Fruit fly (Drosophila melanogaster) whole organism, embryonic: ENCODE results near the gene CG9630.

Experiments
- CG11456 ChIP-seq: fragments of 200-800 bp; sonication (Bioruptor generic); IDR thresholded peaks from 3 replicates; pipeline ENCODE4 v1.3.6; 2022; ENCODE audit warnings: missing biosample characterization, missing genetic modification characterization
- CG1233 ChIP-seq: fragments of 200-800 bp; sonication (Bioruptor generic); optimal IDR thresholded peaks from 4 replicates; lab custom pipeline; 2018; ENCODE audit warnings: missing biosample characterization, mild to moderate bottlenecking, missing genetic modification characterization
- CG13296 ChIP-seq: fragments of 200-800 bp; sonication (Bioruptor generic); optimal IDR thresholded peaks from 3 replicates; lab custom pipeline; 2018; ENCODE audit warnings: missing biosample characterization, mild to moderate bottlenecking, missing genetic modification characterization
- CG14050 ChIP-seq: fragments of 200-800 bp; sonication (Bioruptor generic); IDR thresholded peaks from 3 replicates; pipeline ENCODE4 v1.3.6; 2022; ENCODE audit warnings: missing biosample characterization, missing genetic modification characterization
- CG14441 ChIP-seq: fragments of 200-800 bp; sonication (Bioruptor generic); IDR thresholded peaks from 2 replicates; pipeline ENCODE4 v1.3.6; 2022; ENCODE audit warnings: missing biosample characterization, missing genetic modification characterization
- CG14860 ChIP-seq: fragments of 200-800 bp; sonication (Bioruptor generic); IDR thresholded peaks from 3 replicates; pipeline ENCODE4 v1.3.6; 2022; ENCODE audit warnings: missing biosample characterization, missing genetic modification characterization; ENCODE audit not compliant: partially characterized antibody
- CG16815 ChIP-seq: fragments of 200-800 bp; sonication (Bioruptor generic); optimal IDR thresholded peaks from 3 replicates; lab custom pipeline; 2017; ENCODE audit warnings: missing biosample characterization, mild to moderate bottlenecking, missing genetic modification characterization
- CG17361 ChIP-seq: fragments of 200-800 bp; sonication (Bioruptor generic); IDR thresholded peaks from 3 replicates; pipeline ENCODE4 v1.3.6; 2022; ENCODE audit warnings: missing biosample characterization, missing genetic modification characterization
- CG17912 ChIP-seq: fragments of 200-800 bp; sonication (Bioruptor generic); optimal IDR thresholded peaks from 2 replicates; lab custom pipeline; 2018; ENCODE audit warnings: missing biosample characterization, mild to moderate bottlenecking, missing genetic modification characterization
- CG18011 ChIP-seq: fragments of 200-800 bp; sonication (Bioruptor generic); optimal IDR thresholded peaks from 2 replicates; lab custom pipeline; 2017; ENCODE audit warnings: missing biosample characterization, missing genetic modification characterization, mild to moderate bottlenecking, moderate library complexity, missing genotype
- CG32767 ChIP-seq: fragments of 200-800 bp; sonication (Bioruptor generic); IDR thresholded peaks from 2 replicates; pipeline ENCODE4 v1.3.6; 2022; ENCODE audit warnings: missing biosample characterization, missing genetic modification characterization
- CG33557 ChIP-seq: fragments of 200-800 bp; sonication (Bioruptor generic); optimal IDR thresholded peaks from 2 replicates; lab custom pipeline; 2019; ENCODE audit warnings: missing biosample characterization, mild to moderate bottlenecking, missing genetic modification characterization, moderate library complexity
- CG3838 ChIP-seq: fragments of 200-800 bp; sonication (Bioruptor generic); optimal IDR thresholded peaks from 3 replicates; lab custom pipeline; 2016; ENCODE audit warnings: missing biosample characterization, missing genetic modification characterization
- CG42726 ChIP-seq: fragments of 200-800 bp; sonication (Bioruptor generic); IDR thresholded peaks from 2 replicates; pipeline ENCODE4 v1.3.6; 2022; ENCODE audit warnings: missing biosample characterization, missing genetic modification characterization; ENCODE audit not compliant: partially characterized antibody
- CG4424 ChIP-seq: fragments of 200-800 bp; sonication (Bioruptor generic); optimal IDR thresholded peaks from 3 replicates; lab custom pipeline; 2016; ENCODE audit warnings: missing biosample characterization, missing genetic modification characterization
- CG6683 ChIP-seq: fragments of 200-800 bp; sonication (Bioruptor generic); optimal IDR thresholded peaks from 2 replicates; lab custom pipeline; 2017; ENCODE audit warnings: missing biosample characterization, mild to moderate bottlenecking, missing genetic modification characterization, missing genetic modification reagents
- CG6765 ChIP-seq: fragments of 200-800 bp; sonication (Bioruptor generic); optimal IDR thresholded peaks from 3 replicates; lab custom pipeline; 2017; ENCODE audit warnings: missing biosample characterization, mild to moderate bottlenecking, missing genetic modification characterization
- CG9437 ChIP-seq: fragments of 200-800 bp; sonication (Bioruptor generic); optimal IDR thresholded peaks from 2 replicates; lab custom pipeline; 2018; ENCODE audit warnings: missing biosample characterization, mild to moderate bottlenecking, missing genetic modification characterization
- CG9932 ChIP-seq: fragments of 200-800 bp; sonication (Bioruptor generic); IDR thresholded peaks from 2 replicates; pipeline ENCODE4 v1.3.6; 2022; ENCODE audit warnings: missing biosample characterization, missing genetic modification characterization
- CHES-1-like ChIP-seq: fragments of 200-800 bp; sonication (Bioruptor generic); optimal IDR thresholded peaks from 2 replicates; lab custom pipeline; 2016; ENCODE audit warnings: missing biosample characterization, missing genetic modification characterization
- Dref ChIP-seq: fragments of 200-800 bp; sonication (Bioruptor generic); IDR thresholded peaks from 2 replicates; pipeline ENCODE4 v1.3.6; 2022; ENCODE audit warnings: missing biosample characterization, missing genetic modification characterization
- Hmx ChIP-seq: fragments of 200-800 bp; sonication (Bioruptor generic); optimal IDR thresholded peaks from 2 replicates; lab custom pipeline; 2016; ENCODE audit warnings: missing biosample characterization, missing genetic modification characterization
- Hr78 ChIP-seq, 2 experiments: fragments of 200-800 bp in 1 of 2; fragments of >200 bp in 1 of 2; sonication (Bioruptor generic) in 1 of 2; optimal IDR thresholded peaks; 2 replicates each; lab custom pipeline; 2017 to 2019; ENCODE audit warnings: missing biosample characterization in 2 of 2, missing genetic modification characterization in 2 of 2, mild to moderate bottlenecking in 1 of 2, moderate library complexity in 1 of 2
- Jarid2 ChIP-seq: fragments of 200-800 bp; sonication (Bioruptor generic); optimal IDR thresholded peaks from 3 replicates; lab custom pipeline; 2017; ENCODE audit warnings: mild to moderate bottlenecking, missing biosample characterization, missing genetic modification reagents, missing genetic modification characterization
- Kr ChIP-seq: fragments of 200-800 bp; sonication (Bioruptor generic); optimal IDR thresholded peaks from 2 replicates; lab custom pipeline; 2017; ENCODE audit warnings: missing biosample characterization, mild to moderate bottlenecking, missing genetic modification characterization
- Lim3 ChIP-seq: fragments of 200-800 bp; sonication (Bioruptor generic); IDR thresholded peaks from 2 replicates; pipeline ENCODE4 v1.3.6; 2022; ENCODE audit warnings: missing biosample characterization, missing genetic modification characterization
- Sry-δ ChIP-seq: fragments of 200-800 bp; sonication (Bioruptor generic); optimal IDR thresholded peaks from 2 replicates; lab custom pipeline; 2016; ENCODE audit warnings: missing biosample characterization, missing genetic modification characterization
- Stat92E ChIP-seq, 3 experiments: fragments of >200 bp in 2 of 3; fragments of 200-800 bp in 1 of 3; sonication (Bioruptor generic) in 1 of 3; optimal IDR thresholded peaks; 2 replicates each; lab custom pipeline; 2017 to 2019; ENCODE audit warnings: missing biosample characterization in 3 of 3, missing genetic modification characterization in 3 of 3, mild to moderate bottlenecking in 1 of 3, moderate library complexity in 1 of 3
- Tbp ChIP-seq: fragments of >200 bp; optimal IDR thresholded peaks from 2 replicates; lab custom pipeline; 2018; ENCODE audit warnings: missing biosample characterization, missing genetic modification characterization
- ato ChIP-seq: fragments of 200-800 bp; sonication (Bioruptor generic); IDR thresholded peaks from 2 replicates; pipeline ENCODE4 v1.3.6; 2022; ENCODE audit warnings: missing biosample characterization, missing genetic modification characterization; ENCODE audit not compliant: partially characterized antibody
- az2 ChIP-seq: fragments of 200-800 bp; sonication (Bioruptor generic); optimal IDR thresholded peaks from 3 replicates; lab custom pipeline; 2016; ENCODE audit warnings: missing biosample characterization, missing genetic modification characterization
- cas ChIP-seq: fragments of 200-800 bp; sonication (Bioruptor generic); IDR thresholded peaks from 2 replicates; pipeline ENCODE4 v1.3.6; 2022; ENCODE audit warnings: missing biosample characterization, missing genetic modification characterization
- chif ChIP-seq, 2 experiments: fragments of 200-800 bp; sonication (Bioruptor generic); optimal IDR thresholded peaks; 3 replicates each; lab custom pipeline; 2016; ENCODE audit warnings: missing biosample characterization in 2 of 2, missing genetic modification characterization in 2 of 2
- chm ChIP-seq: fragments of 200-800 bp; sonication (Bioruptor generic); IDR thresholded peaks from 2 replicates; pipeline ENCODE4 v1.3.6; 2022; ENCODE audit warnings: missing biosample characterization, missing genetic modification characterization
- esg ChIP-seq: fragments of 200-800 bp; sonication (Bioruptor generic); conservative IDR thresholded peaks from 2 replicates; pipeline ENCODE4 v1.3.6; 2022; ENCODE audit warnings: missing biosample characterization, missing genetic modification characterization
- fd64A ChIP-seq: fragments of 200-800 bp; sonication (Bioruptor generic); optimal IDR thresholded peaks from 3 replicates; lab custom pipeline; 2018; ENCODE audit warnings: missing biosample characterization, mild to moderate bottlenecking, missing genetic modification characterization
- grau ChIP-seq: fragments of 200-800 bp; optimal IDR thresholded peaks from 3 replicates; lab custom pipeline; 2019; ENCODE audit warnings: missing biosample characterization, mild to moderate bottlenecking, missing genetic modification characterization, moderate library complexity
- ind ChIP-seq: fragments of 200-800 bp; sonication (Bioruptor generic); optimal IDR thresholded peaks from 3 replicates; lab custom pipeline; 2016; ENCODE audit warnings: missing biosample characterization, missing genetic modification characterization
- jing ChIP-seq: fragments of 200-800 bp; sonication (Bioruptor generic); optimal IDR thresholded peaks from 2 replicates; lab custom pipeline; 2018; ENCODE audit warnings: missing biosample characterization, mild to moderate bottlenecking, missing genetic modification characterization
- kni ChIP-seq: fragments of 200-800 bp; sonication (Bioruptor generic); optimal IDR thresholded peaks from 3 replicates; lab custom pipeline; 2017; ENCODE audit warnings: mild to moderate bottlenecking, missing biosample characterization, missing genetic modification reagents, missing genetic modification characterization
- lab ChIP-seq: fragments of 200-800 bp; sonication (Bioruptor generic); optimal IDR thresholded peaks from 3 replicates; lab custom pipeline; 2017; ENCODE audit warnings: missing biosample characterization, missing genetic modification characterization, mild to moderate bottlenecking, moderate library complexity, missing genetic modification reagents
- mld ChIP-seq: fragments of 200-800 bp; sonication (Bioruptor generic); IDR thresholded peaks from 3 replicates; pipeline ENCODE4 v1.3.6; 2022; ENCODE audit warnings: missing biosample characterization, missing genetic modification characterization; ENCODE audit not compliant: partially characterized antibody
- sd ChIP-seq: fragments of 200-800 bp; sonication (Bioruptor generic); optimal IDR thresholded peaks from 3 replicates; lab custom pipeline; 2018; ENCODE audit warnings: missing biosample characterization, mild to moderate bottlenecking, missing genetic modification characterization, moderate library complexity
- tin ChIP-seq: fragments of 200-800 bp; sonication (Bioruptor generic); optimal IDR thresholded peaks from 3 replicates; lab custom pipeline; 2016; ENCODE audit warnings: missing biosample characterization, missing genetic modification characterization
- tll ChIP-seq, 2 experiments: fragments of 200-800 bp in 1 of 2; fragments of >200 bp in 1 of 2; sonication (Bioruptor generic) in 1 of 2; optimal IDR thresholded peaks; 2 replicates each; lab custom pipeline; 2017 to 2019; ENCODE audit warnings: missing biosample characterization in 2 of 2, missing genetic modification characterization in 2 of 2, mild to moderate bottlenecking in 1 of 2, moderate library complexity in 1 of 2
- ttk ChIP-seq: fragments of 200-800 bp; sonication (Bioruptor generic); IDR thresholded peaks from 2 replicates; pipeline ENCODE4 v2.1.2; 2022; ENCODE audit warnings: missing biosample characterization, missing genetic modification characterization
- unc-4 ChIP-seq: fragments of 200-800 bp; sonication (Bioruptor generic); IDR thresholded peaks from 2 replicates; pipeline ENCODE4 v1.3.6; 2022; ENCODE audit warnings: missing biosample characterization, missing genetic modification characterization; ENCODE audit not compliant: partially characterized antibody
- vfl ChIP-seq: fragments of 200-800 bp; sonication (Bioruptor generic); optimal IDR thresholded peaks from 2 replicates; lab custom pipeline; 2016; ENCODE audit warnings: missing biosample characterization, missing genetic modification characterization
- vvl ChIP-seq: fragments of 200-800 bp; sonication (Bioruptor generic); IDR thresholded peaks from 2 replicates; pipeline ENCODE4 v1.3.6; 2022; ENCODE audit warnings: missing biosample characterization, missing genetic modification characterization
- zen2 ChIP-seq: fragments of 200-800 bp; sonication (Bioruptor generic); IDR thresholded peaks from 3 replicates; pipeline ENCODE4 v1.3.6; 2022; ENCODE audit warnings: missing biosample characterization, missing genetic modification characterization; ENCODE audit not compliant: partially characterized antibody

The CG9630 gene

DNA sequence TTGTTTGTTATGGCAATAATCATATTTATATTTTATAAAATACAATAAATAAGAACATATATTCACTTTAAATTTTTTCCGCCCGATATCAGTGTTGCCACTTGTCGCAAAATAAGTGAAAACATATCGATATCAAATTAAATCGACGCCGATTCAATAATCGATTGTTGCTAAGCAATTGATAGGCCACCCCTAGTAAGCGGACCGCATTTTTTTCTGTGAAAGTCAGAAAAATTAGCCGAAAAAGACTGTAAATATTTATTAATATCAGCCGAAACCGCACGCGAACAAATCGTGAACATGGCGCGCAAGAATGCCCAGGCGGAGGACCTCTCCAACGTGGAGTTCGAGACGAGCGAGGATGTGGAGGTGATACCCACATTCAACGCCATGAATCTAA lies 43.3 kb upstream of the CG9630 start, which contains the start of gene CG7483 (continued):
- no peak for TF ChIP-seq jing
- TF ChIP-seq sd (tag; lab: Kevin White, UChicago): peak; percentile 56
- TF ChIP-seq CG6765 (GFP tag; lab: Kevin White, UChicago): no peak
- no peak for TF ChIP-seq CG9932 (GFP tag; lab: Robert Waterston, UW)
- no peak for TF ChIP-seq CG16815 (GFP tag; lab: Kevin White, UChicago)
- no peak for TF ChIP-seq lab (GFP tag; lab: Kevin White, UChicago)
- no peak for TF ChIP-seq Lim3
- TF ChIP-seq CG3838: no peak
- no peak for TF ChIP-seq Tbp
- TF ChIP-seq CG13296: no peak
- TF ChIP-seq tin (GFP tag; lab: Kevin White, UChicago): no peak
- TF ChIP-seq CG17361 (GFP tag; lab: Robert Waterston, UW): no peak
- TF ChIP-seq Hr78 (GFP tag; optimal IDR thresholded peaks at IDR 0.05; lab: Kevin White, UChicago): no peak
- peak; percentile 0 for TF ChIP-seq grau (tag; lab: Kevin White, UChicago)
- TF ChIP-seq chif (GFP tag; optimal IDR thresholded peaks at IDR 0.05; lab: Kevin White, UChicago): no peak
- TF ChIP-seq Dref (GFP tag; lab: Robert Waterston, UW): peak; percentile 97
- TF ChIP-seq cas (GFP tag; lab: Robert Waterston, UW): no peak
- no peak for TF ChIP-seq esg (GFP tag; lab: Robert Waterston, UW)
- TF ChIP-seq zen2 (GFP tag; lab: Robert Waterston, UW): peak; percentile 75; the same call in 2 of the 3 replicates
- TF ChIP-seq Stat92E (GFP tag; optimal IDR thresholded peaks at IDR 0.05; lab: Kevin White, UChicago): peak in 1 of 3 experiments; percentile 43
- no peak for TF ChIP-seq CG1233 (GFP tag; lab: Kevin White, UChicago)
- TF ChIP-seq Jarid2 (GFP tag; lab: Kevin White, UChicago): no peak
- no peak for TF ChIP-seq vfl (GFP tag; lab: Kevin White, UChicago)
- no peak for TF ChIP-seq Kr (GFP tag; lab: Kevin White, UChicago)
- no peak for TF ChIP-seq az2 (GFP tag; lab: Kevin White, UChicago)
- peak; percentile 87 for TF ChIP-seq Sry-δ
- TF ChIP-seq vvl (GFP tag; lab: Robert Waterston, UW): no peak
- TF ChIP-seq CG9437: no peak
- TF ChIP-seq CG32767: no peak; the same call in 1 of the 2 replicates
- no peak for TF ChIP-seq mld
- no peak for TF ChIP-seq ttk
- no peak for TF ChIP-seq CG18011 (GFP tag; lab: Kevin White, UChicago)
- TF ChIP-seq kni (GFP tag; lab: Kevin White, UChicago): no peak
- peak; percentile 7 for TF ChIP-seq CG33557
- TF ChIP-seq ato: peak; percentile 90
- peak in 1 of 2 experiments; percentile 18 for TF ChIP-seq tll (GFP tag; optimal IDR thresholded peaks at IDR 0.05; lab: Kevin White, UChicago)
- TF ChIP-seq unc-4 (GFP tag; lab: Robert Waterston, UW): peak; percentile 88
- TF ChIP-seq CG14441 (GFP tag; lab: Robert Waterston, UW): no peak
- no peak for TF ChIP-seq fd64A
- no peak for TF ChIP-seq CG6683 (GFP tag; lab: Kevin White, UChicago)
- TF ChIP-seq CHES-1-like: no peak
- no peak for TF ChIP-seq ind (GFP tag; lab: Kevin White, UChicago)
- no peak for TF ChIP-seq CG11456 (GFP tag; lab: Robert Waterston, UW)
- no peak for TF ChIP-seq Hmx (GFP tag; lab: Kevin White, UChicago)
- TF ChIP-seq CG17912 (GFP tag; lab: Kevin White, UChicago): no peak
- no peak for TF ChIP-seq chm (GFP tag; lab: Robert Waterston, UW)
- peak; percentile 74; the same call in 2 of the 3 replicates for TF ChIP-seq CG14860 (GFP tag; lab: Robert Waterston, UW)
- no peak for TF ChIP-seq CG4424
- TF ChIP-seq CG14050: no peak
- 0 out of 2 replicates have a peak, but pooled peaks have one; percentile 39 for TF ChIP-seq CG42726 (GFP tag; lab: Robert Waterston, UW)
